Worm (Caenorhabditis elegans): ENCODE data around the gene F40A3.4.

F40A3.4 gene

DNA sequence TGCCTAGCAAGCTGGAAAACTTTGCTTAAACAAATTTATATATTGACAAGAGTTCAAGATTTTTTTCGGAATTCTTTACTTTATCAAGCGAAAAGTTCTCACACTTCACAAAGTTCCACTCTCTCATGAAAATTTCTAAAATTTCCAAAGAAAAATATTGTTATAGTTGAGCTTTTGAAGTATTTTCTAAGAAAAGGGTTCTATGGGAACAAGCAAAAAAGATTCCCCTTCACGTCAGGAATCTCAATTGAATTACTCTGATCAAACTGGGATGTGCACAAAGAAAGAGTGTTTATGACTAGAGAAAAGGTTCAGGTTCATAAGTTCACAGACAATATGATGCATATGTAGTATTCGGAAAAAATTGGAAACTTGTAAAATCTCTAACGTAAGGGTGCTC lies 28.8 kb downstream of the F40A3.4 start:
- TF ChIP-seq ref-1 (GFP tag; conservative IDR thresholded peaks at IDR 0.05) (no peak), T22C8.4 (GFP tag; IDR thresholded peaks at IDR 0.05) (no peak), flt-1 (GFP tag; IDR thresholded peaks at IDR 0.05) (no peak), klf-2 (GFP tag; conservative IDR thresholded peaks at IDR 0.05) (no peak), cog-1 (tag; optimal IDR thresholded peaks at IDR 0.05) (no peak), ztf-29 (GFP tag; IDR thresholded peaks at IDR 0.05) (no peak), tab-1 (GFP tag; IDR thresholded peaks at IDR 0.05) (no peak), ztf-23 (GFP tag; IDR thresholded peaks at IDR 0.05) (no peak), med-1 (GFP tag; optimal IDR thresholded peaks at IDR 0.05; ENCODE audit: insufficient read depth) (no peak)

DNA sequence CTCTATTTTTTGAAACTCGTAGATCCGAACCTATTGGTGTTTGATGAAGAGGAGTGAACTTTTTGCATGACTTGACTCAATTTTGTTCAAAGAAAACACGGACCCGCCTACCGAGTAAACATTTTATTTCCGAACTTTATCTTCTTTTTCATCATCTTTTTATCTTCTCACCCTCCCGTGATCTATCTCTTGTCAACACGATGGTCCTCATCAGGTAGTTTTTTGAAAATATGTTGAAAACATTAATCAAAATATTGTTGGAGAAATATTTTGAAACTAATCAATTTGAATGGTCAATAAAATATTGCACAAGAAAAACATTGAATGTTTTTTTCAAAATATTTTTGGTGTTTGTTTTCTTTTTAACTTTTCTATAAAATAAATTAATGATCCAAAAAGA lies 32.9 kb downstream of the F40A3.4 start:
- TF ChIP-seq T22C8.4 (GFP tag; IDR thresholded peaks at IDR 0.05), result no peak
- TF ChIP-seq ref-1 (GFP tag; conservative IDR thresholded peaks at IDR 0.05), result no peak
- no peak for TF ChIP-seq tab-1 (GFP tag; IDR thresholded peaks at IDR 0.05)
- no peak for TF ChIP-seq ztf-23 (GFP tag; IDR thresholded peaks at IDR 0.05)
- no peak for TF ChIP-seq cog-1 (tag; optimal IDR thresholded peaks at IDR 0.05)
- TF ChIP-seq klf-2 (GFP tag; conservative IDR thresholded peaks at IDR 0.05), result no peak
- TF ChIP-seq flt-1 (GFP tag; IDR thresholded peaks at IDR 0.05), result no peak
- TF ChIP-seq med-1 (GFP tag; optimal IDR thresholded peaks at IDR 0.05; ENCODE audit: insufficient read depth), result no peak
- no peak for TF ChIP-seq ztf-29 (GFP tag; IDR thresholded peaks at IDR 0.05)

- TF ChIP-seq cog-1 (tag; optimal IDR thresholded peaks at IDR 0.05) (no peak), med-1 (GFP tag; optimal IDR thresholded peaks at IDR 0.05; ENCODE audit: insufficient read depth) (no peak), ref-1 (GFP tag; conservative IDR thresholded peaks at IDR 0.05) (no peak), ztf-29 (GFP tag; IDR thresholded peaks at IDR 0.05) (no peak), ztf-23 (GFP tag; IDR thresholded peaks at IDR 0.05) (no peak), tab-1 (GFP tag; IDR thresholded peaks at IDR 0.05) (no peak), klf-2 (GFP tag; conservative IDR thresholded peaks at IDR 0.05) (no peak), T22C8.4 (GFP tag; IDR thresholded peaks at IDR 0.05) (no peak)
Observed at ce11 chrV:7925483-7925882, 49.9 kb downstream of the F40A3.4 start, which contains the start of gene srsx-7. Gene srsx-7 (plus strand): TSS chrV:7925783.
